Fruit fly (Drosophila melanogaster) whole organism, embryonic: ENCODE results near the gene CG14442.

Experiments
- CG10543 ChIP-seq: fragments of 200-800 bp; sonication (Bioruptor generic); optimal IDR thresholded peaks from 3 replicates; lab custom pipeline; 2017; ENCODE audit warnings: missing biosample characterization, mild to moderate bottlenecking, missing genetic modification characterization, moderate library complexity
- CG10959 ChIP-seq: fragments of 200-800 bp; sonication (Bioruptor generic); IDR thresholded peaks from 2 replicates; pipeline ENCODE4 v1.3.6; 2022; ENCODE audit warnings: missing biosample characterization, missing genetic modification characterization
- CG14441 ChIP-seq: fragments of 200-800 bp; sonication (Bioruptor generic); IDR thresholded peaks from 2 replicates; pipeline ENCODE4 v1.3.6; 2022; ENCODE audit warnings: missing biosample characterization, missing genetic modification characterization
- CG15073 ChIP-seq: fragments of 200-800 bp; sonication (Bioruptor generic); optimal IDR thresholded peaks from 2 replicates; lab custom pipeline; 2016; ENCODE audit warnings: missing biosample characterization, missing genetic modification characterization
- CG16815 ChIP-seq: fragments of 200-800 bp; sonication (Bioruptor generic); optimal IDR thresholded peaks from 3 replicates; lab custom pipeline; 2017; ENCODE audit warnings: missing biosample characterization, mild to moderate bottlenecking, missing genetic modification characterization
- CG17385 ChIP-seq: fragments of 200-800 bp; sonication (Bioruptor generic); optimal IDR thresholded peaks from 3 replicates; lab custom pipeline; 2018; ENCODE audit warnings: missing biosample characterization, mild to moderate bottlenecking, missing genetic modification characterization
- CG1792 ChIP-seq: fragments of 200-800 bp; sonication (Bioruptor generic); optimal IDR thresholded peaks from 2 replicates; lab custom pipeline; 2016; ENCODE audit warnings: missing biosample characterization, missing genetic modification characterization
- CG2120 ChIP-seq: fragments of 200-800 bp; sonication (Bioruptor generic); optimal IDR thresholded peaks from 3 replicates; lab custom pipeline; 2016; ENCODE audit warnings: missing biosample characterization, missing genetic modification characterization
- CG2875 ChIP-seq: fragments of 200-800 bp; sonication (Bioruptor generic); optimal IDR thresholded peaks from 2 replicates; lab custom pipeline; 2017; ENCODE audit warnings: missing biosample characterization, mild to moderate bottlenecking, missing genetic modification characterization, missing genetic modification reagents
- CG6254 ChIP-seq: fragments of 200-800 bp; sonication (Bioruptor generic); optimal IDR thresholded peaks from 3 replicates; lab custom pipeline; 2017; ENCODE audit warnings: mild to moderate bottlenecking, missing biosample characterization, missing genetic modification reagents, missing genetic modification characterization
- CG6683 ChIP-seq: fragments of 200-800 bp; sonication (Bioruptor generic); optimal IDR thresholded peaks from 2 replicates; lab custom pipeline; 2017; ENCODE audit warnings: missing biosample characterization, mild to moderate bottlenecking, missing genetic modification characterization, missing genetic modification reagents
- CG7357 ChIP-seq: fragments of 200-800 bp; sonication (Bioruptor generic); IDR thresholded peaks from 3 replicates; pipeline ENCODE4 v1.3.6; 2022; ENCODE audit warnings: missing biosample characterization, missing genetic modification characterization
- CG8388 ChIP-seq: fragments of 200-800 bp; sonication (Bioruptor generic); optimal IDR thresholded peaks from 2 replicates; lab custom pipeline; 2019; ENCODE audit warnings: missing biosample characterization, mild to moderate bottlenecking, missing genetic modification characterization, moderate library complexity
- CG8765 ChIP-seq: fragments of 200-800 bp; sonication (Bioruptor generic); IDR thresholded peaks from 2 replicates; pipeline ENCODE4 v1.3.6; 2022; ENCODE audit warnings: missing biosample characterization, missing genetic modification characterization
- CG9215 ChIP-seq: fragments of 200-800 bp; sonication (Bioruptor generic); IDR thresholded peaks from 2 replicates; pipeline ENCODE4 v1.3.6; 2022; ENCODE audit warnings: missing biosample characterization, missing genetic modification characterization
- Chrac-16 ChIP-seq: fragments of 200-800 bp; sonication (Bioruptor generic); optimal IDR thresholded peaks from 3 replicates; lab custom pipeline; 2016; ENCODE audit warnings: missing biosample characterization, missing genetic modification characterization
- D19B ChIP-seq: fragments of 200-800 bp; sonication (Bioruptor generic); optimal IDR thresholded peaks from 2 replicates; lab custom pipeline; 2017; ENCODE audit warnings: missing biosample characterization, mild to moderate bottlenecking, missing genetic modification characterization
- E2f2 ChIP-seq: fragments of 200-800 bp; sonication (Bioruptor generic); IDR thresholded peaks from 2 replicates; pipeline ENCODE4 v1.3.6; 2022; ENCODE audit warnings: missing biosample characterization, missing genetic modification characterization
- Gsc ChIP-seq: fragments of 200-800 bp; sonication (Bioruptor generic); IDR thresholded peaks from 2 replicates; pipeline ENCODE4 v1.3.6; 2022; ENCODE audit warnings: missing biosample characterization, missing genetic modification characterization
- H2.0 ChIP-seq: fragments of 200-800 bp; sonication (Bioruptor generic); IDR thresholded peaks from 2 replicates; pipeline ENCODE4 v1.3.6; 2022; ENCODE audit warnings: missing biosample characterization, missing genetic modification characterization
- HLH54F ChIP-seq: fragments of 200-800 bp; sonication (Bioruptor generic); optimal IDR thresholded peaks from 3 replicates; lab custom pipeline; 2016; ENCODE audit warnings: missing biosample characterization, missing genetic modification characterization
- Hmr ChIP-seq: fragments of 200-800 bp; sonication (Bioruptor generic); optimal IDR thresholded peaks from 3 replicates; lab custom pipeline; 2017; ENCODE audit warnings: mild to moderate bottlenecking, missing biosample characterization, missing genetic modification reagents, missing genetic modification characterization
- Hr3 ChIP-seq: fragments of 200-800 bp; sonication (Bioruptor generic); optimal IDR thresholded peaks from 3 replicates; lab custom pipeline; 2016; ENCODE audit warnings: missing biosample characterization, missing genetic modification characterization
- Kr ChIP-seq: fragments of 200-800 bp; sonication (Bioruptor generic); optimal IDR thresholded peaks from 2 replicates; lab custom pipeline; 2017; ENCODE audit warnings: missing biosample characterization, mild to moderate bottlenecking, missing genetic modification characterization
- Mes4 ChIP-seq: fragments of 200-800 bp; sonication (Bioruptor generic); optimal IDR thresholded peaks from 2 replicates; lab custom pipeline; 2016; ENCODE audit warnings: missing biosample characterization, missing genetic modification characterization
- NFAT ChIP-seq: fragments of 200-800 bp; sonication (Bioruptor generic); IDR thresholded peaks from 2 replicates; pipeline ENCODE4 v1.3.6; 2022; ENCODE audit warnings: missing biosample characterization, missing genetic modification characterization
- Poxn ChIP-seq: fragments of 200-800 bp; sonication (Bioruptor generic); IDR thresholded peaks from 2 replicates; pipeline ENCODE4 v1.3.6; 2022; ENCODE audit warnings: missing biosample characterization, missing genetic modification characterization
- Scr ChIP-seq: fragments of 200-800 bp; sonication (Bioruptor generic); IDR thresholded peaks from 2 replicates; pipeline ENCODE4 v1.3.6; 2022; ENCODE audit warnings: missing biosample characterization, missing genetic modification characterization; ENCODE audit not compliant: partially characterized antibody
- Sox102F ChIP-seq: fragments of 200-800 bp; sonication (Bioruptor generic); optimal IDR thresholded peaks from 2 replicates; lab custom pipeline; 2018; ENCODE audit warnings: missing biosample characterization, mild to moderate bottlenecking, missing genetic modification characterization, moderate library complexity
- Spps ChIP-seq: fragments of 200-800 bp; sonication (Bioruptor generic); optimal IDR thresholded peaks from 2 replicates; lab custom pipeline; 2018; ENCODE audit warnings: missing biosample characterization, mild to moderate bottlenecking, missing genetic modification characterization
- Xbp1 ChIP-seq: fragments of 200-800 bp; sonication (Bioruptor generic); optimal IDR thresholded peaks from 3 replicates; lab custom pipeline; 2016; ENCODE audit warnings: missing biosample characterization, mild to moderate bottlenecking, missing genetic modification characterization
- YL-1 ChIP-seq: fragments of 200-800 bp; sonication (Bioruptor generic); optimal IDR thresholded peaks from 3 replicates; lab custom pipeline; 2017; ENCODE audit warnings: missing biosample characterization, mild to moderate bottlenecking, missing genetic modification characterization
- bcd ChIP-seq: fragments of 200-800 bp; sonication (Bioruptor generic); optimal IDR thresholded peaks from 2 replicates; lab custom pipeline; 2017; ENCODE audit warnings: missing biosample characterization, mild to moderate bottlenecking, missing genetic modification characterization
- danr ChIP-seq: fragments of 200-800 bp; sonication (Bioruptor generic); IDR thresholded peaks from 2 replicates; pipeline ENCODE4 v1.3.6; 2022; ENCODE audit warnings: missing biosample characterization, missing genetic modification characterization
- dm ChIP-seq: fragments of 200-800 bp; sonication (Bioruptor generic); optimal IDR thresholded peaks from 3 replicates; lab custom pipeline; 2016; ENCODE audit warnings: missing biosample characterization, missing genetic modification characterization
- fd3F ChIP-seq: fragments of 200-800 bp; sonication (Bioruptor generic); optimal IDR thresholded peaks from 2 replicates; lab custom pipeline; 2018; ENCODE audit warnings: missing biosample characterization, mild to moderate bottlenecking, missing genetic modification characterization, moderate library complexity
- hbn ChIP-seq: fragments of 200-800 bp; sonication (Bioruptor generic); IDR thresholded peaks from 2 replicates; pipeline ENCODE4 v1.3.6; 2022; ENCODE audit warnings: missing biosample characterization, missing genetic modification characterization; ENCODE audit not compliant: partially characterized antibody
- jing ChIP-seq: fragments of 200-800 bp; sonication (Bioruptor generic); optimal IDR thresholded peaks from 2 replicates; lab custom pipeline; 2018; ENCODE audit warnings: missing biosample characterization, mild to moderate bottlenecking, missing genetic modification characterization
- lmd ChIP-seq: fragments of 200-800 bp; sonication (Bioruptor generic); IDR thresholded peaks from 2 replicates; pipeline ENCODE4 v1.3.6; 2022; ENCODE audit warnings: missing biosample characterization, missing genetic modification characterization
- nom ChIP-seq: fragments of 200-800 bp; sonication (Bioruptor generic); optimal IDR thresholded peaks from 2 replicates; lab custom pipeline; 2017; ENCODE audit warnings: missing biosample characterization, missing genetic modification characterization, mild to moderate bottlenecking, moderate library complexity, missing genetic modification reagents
- p53 ChIP-seq: fragments of 200-800 bp; sonication (Bioruptor generic); optimal IDR thresholded peaks from 2 replicates; lab custom pipeline; 2016; ENCODE audit warnings: missing biosample characterization, missing genetic modification characterization
- pfk ChIP-seq: fragments of 200-800 bp; sonication (Bioruptor generic); optimal IDR thresholded peaks from 2 replicates; lab custom pipeline; 2018; ENCODE audit warnings: missing biosample characterization, mild to moderate bottlenecking, missing genetic modification characterization, moderate library complexity
- seq ChIP-seq: fragments of 200-800 bp; sonication (Bioruptor generic); IDR thresholded peaks from 2 replicates; pipeline ENCODE4 v1.3.6; 2022; ENCODE audit warnings: missing biosample characterization, missing genetic modification characterization
- slp2 ChIP-seq: fragments of 200-800 bp; sonication (Bioruptor generic); optimal IDR thresholded peaks from 2 replicates; lab custom pipeline; 2016; ENCODE audit warnings: missing biosample characterization, missing genetic modification characterization
- sna ChIP-seq: fragments of 200-800 bp; sonication (Bioruptor generic); IDR thresholded peaks from 2 replicates; pipeline ENCODE4 v1.3.6; 2022; ENCODE audit warnings: missing biosample characterization, missing genetic modification characterization; ENCODE audit not compliant: partially characterized antibody
- sob ChIP-seq: fragments of 200-800 bp; sonication (Bioruptor generic); IDR thresholded peaks from 2 replicates; pipeline ENCODE4 v1.3.6; 2022; ENCODE audit warnings: missing biosample characterization, missing genetic modification characterization
- unc-4 ChIP-seq: fragments of 200-800 bp; sonication (Bioruptor generic); IDR thresholded peaks from 2 replicates; pipeline ENCODE4 v1.3.6; 2022; ENCODE audit warnings: missing biosample characterization, missing genetic modification characterization; ENCODE audit not compliant: partially characterized antibody
- vnd ChIP-seq: fragments of 200-800 bp; sonication (Bioruptor generic); IDR thresholded peaks from 3 replicates; pipeline ENCODE4 v1.3.6; 2022; ENCODE audit warnings: missing biosample characterization, missing genetic modification characterization; ENCODE audit not compliant: partially characterized antibody
- yki ChIP-seq: fragments of >200 bp; optimal IDR thresholded peaks from 3 replicates; lab custom pipeline; 2018
- zfh2 ChIP-seq: fragments of 200-800 bp; sonication (Bioruptor generic); optimal IDR thresholded peaks from 2 replicates; lab custom pipeline; 2016; ENCODE audit warnings: missing biosample characterization, missing genetic modification characterization

CG14442 gene

DNA sequence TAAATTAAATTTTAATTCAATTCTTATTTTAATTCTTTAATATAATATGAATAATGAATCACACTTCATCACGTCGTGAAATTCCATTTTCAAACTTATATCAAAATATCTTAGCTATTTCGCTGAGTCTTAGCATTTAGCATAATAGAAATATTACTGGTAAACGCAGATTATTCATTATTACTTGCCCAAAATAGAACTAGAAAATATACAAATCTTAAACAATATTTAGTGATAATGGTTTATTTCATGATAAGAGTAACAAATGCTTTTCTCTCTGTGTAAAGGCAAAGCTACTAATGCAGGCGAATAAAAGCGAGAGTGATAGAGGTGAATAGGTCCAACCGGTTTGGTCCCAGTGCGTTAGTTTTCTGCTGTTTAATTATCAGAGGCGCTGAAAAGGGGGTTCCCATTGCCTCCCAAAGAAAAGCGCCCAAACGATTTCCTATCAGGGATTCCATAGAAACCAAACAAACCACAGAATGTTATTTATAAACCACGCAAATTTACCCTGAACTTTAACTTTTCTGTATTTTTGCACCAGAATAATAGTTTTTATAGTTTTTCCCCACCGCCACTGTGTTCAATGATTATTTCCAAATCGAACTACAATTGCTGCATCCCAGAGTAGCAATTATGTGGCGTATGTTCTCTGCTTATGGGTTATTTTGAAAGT is 31.8 kb downstream of the CG14442 start (continued):
- TF ChIP-seq fd3F (GFP tag; lab: Kevin White, UChicago) (peak; percentile 35), bcd (GFP tag; lab: Kevin White, UChicago) (peak; percentile 21), CG2875 (GFP tag; lab: Kevin White, UChicago) (no peak), zfh2 (GFP tag; lab: Kevin White, UChicago) (peak; percentile 35), Gsc (GFP tag; lab: Robert Waterston, UW) (no peak), vnd (GFP tag; lab: Robert Waterston, UW) (no peak), CG16815 (GFP tag; lab: Kevin White, UChicago) (no peak), dm (GFP tag; lab: Kevin White, UChicago) (peak; percentile 18), CG1792 (no peak), Poxn (GFP tag; lab: Robert Waterston, UW) (no peak), CG6683 (GFP tag; lab: Kevin White, UChicago) (no peak), NFAT (GFP tag; lab: Robert Waterston, UW) (0 out of 2 replicates have a peak, but pooled peaks have one; percentile 47), Hmr (no peak), Scr (GFP tag; lab: Robert Waterston, UW) (no peak), seq (GFP tag; lab: Robert Waterston, UW) (peak; percentile 59; the same call in 1 of the 2 replicates), CG10959 (GFP tag; lab: Robert Waterston, UW) (no peak), nom (no peak), CG6254 (GFP tag; lab: Kevin White, UChicago) (peak; percentile 10), danr (0 out of 2 replicates have a peak, but pooled peaks have one; percentile 30), CG14441 (GFP tag; lab: Robert Waterston, UW) (peak; percentile 93), CG8388 (GFP tag; lab: Kevin White, UChicago) (peak; percentile 21), CG8765 (GFP tag; lab: Robert Waterston, UW) (no peak), hbn (GFP tag; lab: Robert Waterston, UW) (no peak), slp2 (no peak), H2.0 (GFP tag; lab: Robert Waterston, UW) (peak; percentile 49; the same call in 1 of the 2 replicates), p53 (GFP tag; lab: Kevin White, UChicago) (no peak), CG2120 (GFP tag; lab: Kevin White, UChicago) (peak; percentile 52), Spps (tag; lab: Kevin White, UChicago) (no peak), Mes4 (GFP tag; lab: Kevin White, UChicago) (peak; percentile 15), lmd (GFP tag; lab: Robert Waterston, UW) (peak; percentile 69), CG15073 (GFP tag; lab: Kevin White, UChicago) (no peak), pfk (GFP tag; lab: Kevin White, UChicago) (no peak), Chrac-16 (GFP tag; lab: Kevin White, UChicago) (no peak), E2f2 (GFP tag; lab: Robert Waterston, UW) (no peak; the same call in 1 of the 2 replicates), sob (0 out of 2 replicates have a peak, but pooled peaks have one; percentile 34), jing (no peak), Kr (no peak), CG9215 (GFP tag; lab: Robert Waterston, UW) (peak; percentile 41; the same call in 1 of the 2 replicates), CG10543 (GFP tag; lab: Kevin White, UChicago) (no peak), HLH54F (GFP tag; lab: Kevin White, UChicago) (peak; percentile 12), Hr3 (GFP tag; lab: Kevin White, UChicago) (peak; percentile 1), D19B (GFP tag; lab: Kevin White, UChicago) (no peak), yki (lab: Kevin White, UChicago) (no peak), Xbp1 (GFP tag; lab: Kevin White, UChicago) (peak; percentile 49), Sox102F (peak; percentile 18), CG7357 (no peak), unc-4 (GFP tag; lab: Robert Waterston, UW) (no peak), sna (no peak), CG17385 (GFP tag; lab: Kevin White, UChicago) (no peak), YL-1 (GFP tag; lab: Kevin White, UChicago) (no peak)
